Worm (Caenorhabditis elegans): ENCODE measurements around the gene ZC21.8.

The ZC21.8 gene

ce11 chrIII:8490254-8490653, 29.5 kb downstream of the ZC21.8 start, which contains the start of the genes ess-2 and F42H10.2 (continued):
- TF ChIP-seq egl-5 (tag; optimal IDR thresholded peaks at IDR 0.05) (no peak), jun-1 (tag; optimal IDR thresholded peaks at IDR 0.05) (no peak), snpc-4 (tag; optimal IDR thresholded peaks at IDR 0.05) (peak; percentile 1), lin-39 (tag; optimal IDR thresholded peaks at IDR 0.05) (no peak), ceh-82 (tag; optimal IDR thresholded peaks at IDR 0.05) (no peak), nhr-67 (tag; optimal IDR thresholded peaks at IDR 0.05) (no peak), fkh-2 (tag; optimal IDR thresholded peaks at IDR 0.05) (no peak), nfya-1 (tag; optimal IDR thresholded peaks at IDR 0.05; ENCODE audit: insufficient read depth) (peak; percentile 67), skn-1 (tag; optimal IDR thresholded peaks at IDR 0.05) (no peak)

- TF ChIP-seq fkh-2 (tag; optimal IDR thresholded peaks at IDR 0.05), result no peak
- TF ChIP-seq elt-2 (tag; optimal IDR thresholded peaks at IDR 0.05), result no peak
- TF ChIP-seq nhr-43 (tag; optimal IDR thresholded peaks at IDR 0.05; ENCODE audit: poor library complexity, severe bottlenecking), result no peak
- no peak for TF ChIP-seq ztf-11 (tag; optimal IDR thresholded peaks at IDR 0.05)
Observed at ce11 chrIII:8483853-8484252, 35.9 kb downstream of the ZC21.8 start, which contains the start of gene F42H10.3. F42H10.3 (plus strand) TSS chrIII:8484153.

ce11 chrIII:8480355-8480754, 39.4 kb downstream of the ZC21.8 start, which contains the start of gene F42H10.6:
F42H10.6 (minus strand) TSS chrIII:8480455.
- TF ChIP-seq lsy-12 (tag; optimal IDR thresholded peaks at IDR 0.05) (no peak), ztf-11 (tag; optimal IDR thresholded peaks at IDR 0.05) (no peak), mdl-1 (tag; optimal IDR thresholded peaks at IDR 0.05) (no peak)

ce11 chrIII:8479322-8479864, 40.4 kb downstream of the ZC21.8 start:
- TF ChIP-seq pqm-1 (tag; optimal IDR thresholded peaks at IDR 0.05), result peak; percentile 72
- TF ChIP-seq elt-2 (tag; optimal IDR thresholded peaks at IDR 0.05), result peak; percentile 82
- TF ChIP-seq sea-2 (GFP tag; optimal IDR thresholded peaks at IDR 0.05), result no peak

- TF ChIP-seq nhr-77 (tag; optimal IDR thresholded peaks at IDR 0.05), result no peak
- no peak for TF ChIP-seq mdl-1 (tag; optimal IDR thresholded peaks at IDR 0.05)
- TF ChIP-seq ztf-11 (tag; optimal IDR thresholded peaks at IDR 0.05), result no peak
- TF ChIP-seq daf-12 (tag; optimal IDR thresholded peaks at IDR 0.05), result no peak
- no peak for TF ChIP-seq snpc-4 (tag; optimal IDR thresholded peaks at IDR 0.05)
- TF ChIP-seq unc-39 (tag; optimal IDR thresholded peaks at IDR 0.05), result no peak
- no peak for TF ChIP-seq eor-1 (tag; optimal IDR thresholded peaks at IDR 0.05)
- TF ChIP-seq lin-15B (tag; optimal IDR thresholded peaks at IDR 0.05), result no peak
- TF ChIP-seq ama-1 (optimal IDR thresholded peaks at IDR 0.05), result no peak
- no peak for TF ChIP-seq egl-5 (tag; optimal IDR thresholded peaks at IDR 0.05)
- TF ChIP-seq nhr-25 (tag; optimal IDR thresholded peaks at IDR 0.05), result no peak
- TF ChIP-seq jun-1 (tag; optimal IDR thresholded peaks at IDR 0.05), result no peak
- no peak for TF ChIP-seq tbx-2 (tag; optimal IDR thresholded peaks at IDR 0.05)
- no peak for TF ChIP-seq lin-39 (tag; optimal IDR thresholded peaks at IDR 0.05)
- no peak for TF ChIP-seq nhr-23 (tag; optimal IDR thresholded peaks at IDR 0.05)
- TF ChIP-seq pha-4 (tag; optimal IDR thresholded peaks at IDR 0.05), result no peak
- TF ChIP-seq nhr-43 (tag; optimal IDR thresholded peaks at IDR 0.05; ENCODE audit: poor library complexity, severe bottlenecking), result no peak
Observed at ce11 chrIII:8473292-8473691, 46.5 kb downstream of the ZC21.8 start.
